Fruit fly (Drosophila melanogaster): ENCODE results near the gene Pcp.

The Pcp gene

dm6 chr2L:7039342-7039684 lies 17.8 kb downstream of the Pcp start (continued):
- peak; percentile 35 for TF ChIP-seq HLH54F (GFP tag; optimal IDR thresholded peaks at IDR 0.05)
- TF ChIP-seq ci (GFP tag; IDR thresholded peaks at IDR 0.05): peak; percentile 66; the same call in 2 of the 3 replicates
- TF ChIP-seq Hmr (GFP tag; optimal IDR thresholded peaks at IDR 0.05): peak; percentile 44
- TF ChIP-seq sisA (GFP tag; IDR thresholded peaks at IDR 0.05): peak; percentile 68
- no peak for TF ChIP-seq Nf-YC (tag; optimal IDR thresholded peaks at IDR 0.05)
- peak; percentile 9 for TF ChIP-seq CG1529 (GFP tag; optimal IDR thresholded peaks at IDR 0.05)
- peak; percentile 66 for TF ChIP-seq Ada2b (GFP tag; IDR thresholded peaks at IDR 0.05)
- TF ChIP-seq Abd-B (GFP tag; optimal IDR thresholded peaks at IDR 0.05): peak; percentile 72
- TF ChIP-seq CG17612 (GFP tag; IDR thresholded peaks at IDR 0.05): 0 out of 2 replicates have a peak, but pooled peaks have one; percentile 32
- TF ChIP-seq CG12155 (GFP tag; optimal IDR thresholded peaks at IDR 0.05): peak; percentile 58
- TF ChIP-seq zen (tag; optimal IDR thresholded peaks at IDR 0.05): peak; percentile 5
- TF ChIP-seq usp (GFP tag; optimal IDR thresholded peaks at IDR 0.05): no peak
- peak; percentile 59 for TF ChIP-seq CG14441 (GFP tag; IDR thresholded peaks at IDR 0.05)
- peak; percentile 37 for TF ChIP-seq ems (GFP tag; optimal IDR thresholded peaks at IDR 0.05)
- peak; percentile 51 for TF ChIP-seq CG7786 (GFP tag; optimal IDR thresholded peaks at IDR 0.05)
- peak; percentile 64 for TF ChIP-seq ind (GFP tag; optimal IDR thresholded peaks at IDR 0.05)
- TF ChIP-seq CG6683 (GFP tag; optimal IDR thresholded peaks at IDR 0.05): no peak
- peak; percentile 12 for TF ChIP-seq CG12769 (tag; optimal IDR thresholded peaks at IDR 0.05)
- peak; percentile 54 for TF ChIP-seq Aef1 (GFP tag; IDR thresholded peaks at IDR 0.05)
- peak; percentile 60; the same call in 1 of the 3 replicates for TF ChIP-seq CG11456 (GFP tag; IDR thresholded peaks at IDR 0.05)
- TF ChIP-seq MESR4 (GFP tag; optimal IDR thresholded peaks at IDR 0.05): no peak
- no peak for TF ChIP-seq CG15479 (GFP tag; optimal IDR thresholded peaks at IDR 0.05)
- TF ChIP-seq Antp (GFP tag; optimal IDR thresholded peaks at IDR 0.05): peak; percentile 20
- TF ChIP-seq bsh (GFP tag; optimal IDR thresholded peaks at IDR 0.05): peak in 1 of 2 experiments; percentile 64
- peak; percentile 69 for TF ChIP-seq CG17385 (GFP tag; optimal IDR thresholded peaks at IDR 0.05)
- peak; percentile 35 for TF ChIP-seq CG6813 (GFP tag; optimal IDR thresholded peaks at IDR 0.05)
- TF ChIP-seq TFAM (GFP tag; optimal IDR thresholded peaks at IDR 0.05): no peak
- peak; percentile 66 for TF ChIP-seq lilli (GFP tag; optimal IDR thresholded peaks at IDR 0.05)
- TF ChIP-seq exex (tag; optimal IDR thresholded peaks at IDR 0.05): no peak
- peak; percentile 24 for TF ChIP-seq tap (tag; optimal IDR thresholded peaks at IDR 0.05)
- TF ChIP-seq zfh1 (GFP tag; IDR thresholded peaks at IDR 0.05): 0 out of 3 replicates have a peak, but pooled peaks have one; percentile 46
- peak; percentile 38; the same call in 1 of the 2 replicates for TF ChIP-seq CG3847 (GFP tag; IDR thresholded peaks at IDR 0.05)
- peak; percentile 58 for TF ChIP-seq CG17359 (tag; optimal IDR thresholded peaks at IDR 0.05)
- TF ChIP-seq esg (GFP tag; conservative IDR thresholded peaks at IDR 0.05): peak; percentile 51
- TF ChIP-seq Hmx (GFP tag; optimal IDR thresholded peaks at IDR 0.05): peak; percentile 13
- peak; percentile 71 for TF ChIP-seq CG12391 (tag; optimal IDR thresholded peaks at IDR 0.05)
- no peak for TF ChIP-seq Dip2 (GFP tag; IDR thresholded peaks at IDR 0.05)
- peak; percentile 6 for TF ChIP-seq CG5180 (GFP tag; optimal IDR thresholded peaks at IDR 0.05)
- TF ChIP-seq CG12942 (GFP tag; optimal IDR thresholded peaks at IDR 0.05): peak; percentile 53
- TF ChIP-seq D19B (GFP tag; optimal IDR thresholded peaks at IDR 0.05): no peak
- TF ChIP-seq CG17361 (GFP tag; IDR thresholded peaks at IDR 0.05): peak; percentile 54; the same call in 2 of the 3 replicates
- TF ChIP-seq scrt (GFP tag; optimal IDR thresholded peaks at IDR 0.05): no peak
- no peak for TF ChIP-seq CG3281 (GFP tag; optimal IDR thresholded peaks at IDR 0.05)
- TF ChIP-seq eve (GFP tag; optimal IDR thresholded peaks at IDR 0.05): peak in 1 of 2 experiments; percentile 70
- no peak for TF ChIP-seq crol (GFP tag; IDR thresholded peaks at IDR 0.05)
- TF ChIP-seq CG14710 (tag; optimal IDR thresholded peaks at IDR 0.05): peak; percentile 33
- TF ChIP-seq Bdp1 (GFP tag; optimal IDR thresholded peaks at IDR 0.05): peak; percentile 40
- TF ChIP-seq br (optimal IDR thresholded peaks at IDR 0.05): no peak
- peak in 1 of 2 experiments; percentile 39 for TF ChIP-seq Pdp1 (GFP tag; optimal IDR thresholded peaks at IDR 0.05)
- 0 out of 2 replicates have a peak, but pooled peaks have one; percentile 16 for TF ChIP-seq al (GFP tag; IDR thresholded peaks at IDR 0.05)
- TF ChIP-seq lola (GFP tag; optimal IDR thresholded peaks at IDR 0.05): peak in 1 of 3 experiments; percentile 41
